Worm (Caenorhabditis elegans): ENCODE measurements around the gene K02D10.1.

ce11 chrIII:8800796-8801083 lies 31.4 kb downstream of the K02D10.1 start:
- TF ChIP-seq F13C5.2 (tag; optimal IDR thresholded peaks at IDR 0.05) (no peak), ama-1 (optimal IDR thresholded peaks at IDR 0.05) (no peak)
